Worm (Caenorhabditis elegans): ENCODE data around the gene Y66A7A.4.

ce11 chrIII:11656389-11656788 lies 44.0 kb downstream of the Y66A7A.4 start:
- no peak for TF ChIP-seq pqm-1 (tag; optimal IDR thresholded peaks at IDR 0.05)
- TF ChIP-seq elt-3 (tag; optimal IDR thresholded peaks at IDR 0.05): no peak
- no peak for TF ChIP-seq snpc-4 (tag; optimal IDR thresholded peaks at IDR 0.05)
- no peak for TF ChIP-seq lsy-12 (tag; optimal IDR thresholded peaks at IDR 0.05)
- TF ChIP-seq fkh-10 (GFP tag; optimal IDR thresholded peaks at IDR 0.05): no peak
- no peak for TF ChIP-seq pha-4 (tag; optimal IDR thresholded peaks at IDR 0.05)
- TF ChIP-seq fos-1 (tag; optimal IDR thresholded peaks at IDR 0.05): no peak
- TF ChIP-seq nhr-11 (tag; optimal IDR thresholded peaks at IDR 0.05): no peak
- no peak for TF ChIP-seq elt-1 (tag; optimal IDR thresholded peaks at IDR 0.05)
- no peak for TF ChIP-seq ZK546.5 (tag; optimal IDR thresholded peaks at IDR 0.05)
- TF ChIP-seq ceh-16 (tag; optimal IDR thresholded peaks at IDR 0.05): no peak
- TF ChIP-seq mdl-1 (tag; optimal IDR thresholded peaks at IDR 0.05): no peak
